Fruit fly (Drosophila melanogaster) whole organism, embryonic: ENCODE measurements around the gene CG42671.

Experiments used
- Atf6 ChIP-seq: fragments of 200-800 bp; sonication (Bioruptor generic); IDR thresholded peaks from 2 replicates; pipeline ENCODE4 v1.3.6; 2022; ENCODE audit warnings: missing biosample characterization, missing genetic modification characterization
- CG12391 ChIP-seq: fragments of 200-800 bp; sonication (Bioruptor generic); optimal IDR thresholded peaks from 3 replicates; lab custom pipeline; 2018; ENCODE audit warnings: missing biosample characterization, mild to moderate bottlenecking, missing genetic modification characterization, moderate library complexity
- CG13287 ChIP-seq: fragments of 200-800 bp; sonication (Bioruptor generic); IDR thresholded peaks from 2 replicates; pipeline ENCODE4 v1.3.6; 2022; ENCODE audit warnings: missing biosample characterization, missing genetic modification characterization; ENCODE audit not compliant: partially characterized antibody
- CG14860 ChIP-seq: fragments of 200-800 bp; sonication (Bioruptor generic); IDR thresholded peaks from 3 replicates; pipeline ENCODE4 v1.3.6; 2022; ENCODE audit warnings: missing biosample characterization, missing genetic modification characterization; ENCODE audit not compliant: partially characterized antibody
- CG15269 ChIP-seq: fragments of 200-800 bp; sonication (Bioruptor generic); optimal IDR thresholded peaks from 2 replicates; lab custom pipeline; 2018; ENCODE audit warnings: missing biosample characterization, mild to moderate bottlenecking, missing genetic modification characterization, moderate library complexity
- CG17186 ChIP-seq: fragments of 200-800 bp; sonication (Bioruptor generic); optimal IDR thresholded peaks from 3 replicates; lab custom pipeline; 2017; ENCODE audit warnings: missing biosample characterization, missing genetic modification reagents, missing genetic modification characterization
- CG17912 ChIP-seq: fragments of 200-800 bp; sonication (Bioruptor generic); optimal IDR thresholded peaks from 2 replicates; lab custom pipeline; 2018; ENCODE audit warnings: missing biosample characterization, mild to moderate bottlenecking, missing genetic modification characterization
- CG31224 ChIP-seq: fragments of 200-800 bp; sonication (Bioruptor generic); IDR thresholded peaks from 2 replicates; pipeline ENCODE4 v1.3.6; 2022; ENCODE audit warnings: missing biosample characterization, missing genetic modification characterization
- CG43689 ChIP-seq: fragments of 200-800 bp; sonication (Bioruptor generic); IDR thresholded peaks from 2 replicates; pipeline ENCODE4 v1.3.6; 2022; ENCODE audit warnings: missing biosample characterization, missing genetic modification characterization
- CG4424 ChIP-seq: fragments of 200-800 bp; sonication (Bioruptor generic); optimal IDR thresholded peaks from 3 replicates; lab custom pipeline; 2016; ENCODE audit warnings: missing biosample characterization, missing genetic modification characterization
- CG4617 ChIP-seq: fragments of 200-800 bp; sonication (Bioruptor generic); optimal IDR thresholded peaks from 3 replicates; lab custom pipeline; 2016; ENCODE audit warnings: missing biosample characterization, missing genetic modification characterization, borderline replicate concordance
- CG6175 ChIP-seq: fragments of 200-800 bp; sonication (Bioruptor generic); IDR thresholded peaks from 3 replicates; pipeline ENCODE4 v1.3.6; 2022; ENCODE audit warnings: missing biosample characterization, missing genetic modification characterization
- CG9797 ChIP-seq: fragments of 200-800 bp; sonication (Bioruptor generic); optimal IDR thresholded peaks from 3 replicates; lab custom pipeline; 2018; ENCODE audit warnings: missing biosample characterization, mild to moderate bottlenecking, missing genetic modification characterization
- CHES-1-like ChIP-seq: fragments of 200-800 bp; sonication (Bioruptor generic); optimal IDR thresholded peaks from 2 replicates; lab custom pipeline; 2016; ENCODE audit warnings: missing biosample characterization, missing genetic modification characterization
- Dbx ChIP-seq: fragments of 200-800 bp; sonication (Bioruptor generic); IDR thresholded peaks from 3 replicates; pipeline ENCODE4 v1.3.6; 2022; ENCODE audit warnings: missing biosample characterization, missing genetic modification characterization
- Dp ChIP-seq: fragments of 200-800 bp; sonication (Bioruptor generic); optimal IDR thresholded peaks from 2 replicates; lab custom pipeline; 2018; ENCODE audit warnings: missing biosample characterization, mild to moderate bottlenecking, missing genetic modification characterization, moderate library complexity
- E2f2 ChIP-seq: fragments of 200-800 bp; sonication (Bioruptor generic); IDR thresholded peaks from 2 replicates; pipeline ENCODE4 v1.3.6; 2022; ENCODE audit warnings: missing biosample characterization, missing genetic modification characterization
- Elba2 ChIP-seq: fragments of 200-800 bp; sonication (Bioruptor generic); optimal IDR thresholded peaks from 3 replicates; lab custom pipeline; 2016; ENCODE audit warnings: missing biosample characterization, missing genetic modification characterization
- Gsc ChIP-seq: fragments of 200-800 bp; sonication (Bioruptor generic); IDR thresholded peaks from 2 replicates; pipeline ENCODE4 v1.3.6; 2022; ENCODE audit warnings: missing biosample characterization, missing genetic modification characterization
- HmgD ChIP-seq: fragments of 200-800 bp; sonication (Bioruptor generic); optimal IDR thresholded peaks from 3 replicates; lab custom pipeline; 2016; ENCODE audit warnings: missing biosample characterization, missing genetic modification characterization
- MBD-R2 ChIP-seq: fragments of 200-800 bp; sonication (Bioruptor generic); IDR thresholded peaks from 2 replicates; pipeline ENCODE4 v1.3.6; 2022; ENCODE audit warnings: missing biosample characterization, missing genetic modification characterization
- MESR4 ChIP-seq: fragments of 200-800 bp; sonication (Bioruptor generic); optimal IDR thresholded peaks from 2 replicates; lab custom pipeline; 2018; ENCODE audit warnings: missing biosample characterization, mild to moderate bottlenecking, missing genetic modification characterization, moderate library complexity
- Med ChIP-seq: fragments of 200-800 bp; sonication (Bioruptor generic); peaks from one replicate; lab custom pipeline; 2016; ENCODE audit warnings: missing biosample characterization, missing genetic modification characterization, mild to moderate bottlenecking, inconsistent platforms, moderate library complexity
- Myb ChIP-seq: fragments of 200-800 bp; sonication (Bioruptor generic); optimal IDR thresholded peaks from 2 replicates; lab custom pipeline; 2016; ENCODE audit warnings: missing biosample characterization, missing genetic modification characterization
- NK7.1 ChIP-seq: fragments of 200-800 bp; sonication (Bioruptor generic); optimal IDR thresholded peaks from 3 replicates; lab custom pipeline; 2016; ENCODE audit warnings: missing biosample characterization, missing genetic modification characterization
- Neu2 ChIP-seq: fragments of 200-800 bp; sonication (Bioruptor generic); optimal IDR thresholded peaks from 3 replicates; lab custom pipeline; 2016; ENCODE audit warnings: missing biosample characterization, missing genetic modification characterization, borderline replicate concordance
- al ChIP-seq: fragments of 200-800 bp; sonication (Bioruptor generic); IDR thresholded peaks from 2 replicates; pipeline ENCODE4 v1.3.6; 2022; ENCODE audit warnings: missing biosample characterization, missing genetic modification characterization
- bbx ChIP-seq: fragments of 200-800 bp; sonication (Bioruptor generic); IDR thresholded peaks from 2 replicates; pipeline ENCODE4 v1.3.6; 2022; ENCODE audit warnings: missing biosample characterization, missing genetic modification characterization; ENCODE audit not compliant: partially characterized antibody
- bcd ChIP-seq: fragments of 200-800 bp; sonication (Bioruptor generic); optimal IDR thresholded peaks from 2 replicates; lab custom pipeline; 2017; ENCODE audit warnings: missing biosample characterization, mild to moderate bottlenecking, missing genetic modification characterization
- cato ChIP-seq: fragments of 200-800 bp; sonication (Bioruptor generic); optimal IDR thresholded peaks from 2 replicates; lab custom pipeline; 2016; ENCODE audit warnings: missing biosample characterization, missing genetic modification characterization, borderline replicate concordance
- crp ChIP-seq, 2 experiments: fragments of 200-800 bp; sonication (Bioruptor generic); optimal IDR thresholded peaks; 2 replicates in 1 of 2; 3 replicates in 1 of 2; lab custom pipeline; 2017; ENCODE audit warnings: missing biosample characterization in 2 of 2, missing genetic modification characterization in 2 of 2, mild to moderate bottlenecking in 1 of 2, moderate library complexity in 1 of 2
- cwo ChIP-seq: fragments of 200-800 bp; sonication (Bioruptor generic); optimal IDR thresholded peaks from 3 replicates; lab custom pipeline; 2017; ENCODE audit warnings: missing biosample characterization, missing genetic modification characterization, mild to moderate bottlenecking, moderate library complexity, missing genetic modification reagents
- eve ChIP-seq, 2 experiments: fragments of >200 bp; optimal IDR thresholded peaks; 2 replicates each; lab custom pipeline; 2017; ENCODE audit warnings: missing biosample characterization in 2 of 2, missing genetic modification characterization in 2 of 2
- gfzf ChIP-seq: fragments of 200-800 bp; sonication (Bioruptor generic); optimal IDR thresholded peaks from 2 replicates; lab custom pipeline; 2016; ENCODE audit warnings: missing biosample characterization, mild to moderate bottlenecking, missing genetic modification characterization, moderate library complexity
- her ChIP-seq: fragments of 200-800 bp; sonication (Bioruptor generic); optimal IDR thresholded peaks from 2 replicates; lab custom pipeline; 2016; ENCODE audit warnings: missing biosample characterization, missing genetic modification characterization
- insv ChIP-seq, 2 experiments: fragments of 200-800 bp; sonication (Bioruptor generic); optimal IDR thresholded peaks; 3 replicates each; lab custom pipeline; 2016 to 2018; ENCODE audit warnings: missing biosample characterization in 2 of 2, missing genetic modification characterization in 2 of 2
- lov ChIP-seq, 2 experiments: fragments of 200-800 bp in 1 of 2; fragments of >200 bp in 1 of 2; sonication (Bioruptor generic) in 1 of 2; IDR thresholded peaks in 1 of 2; optimal IDR thresholded peaks in 1 of 2; 2 replicates in 1 of 2; 3 replicates in 1 of 2; pipeline versions ENCODE4 v1.3.6 to Lab custom; 2017 to 2022; ENCODE audit warnings: missing biosample characterization in 1 of 2, missing genetic modification characterization in 1 of 2
- pzg ChIP-seq: fragments of 200-800 bp; sonication (Bioruptor generic); optimal IDR thresholded peaks from 3 replicates; lab custom pipeline; 2018; ENCODE audit warnings: missing biosample characterization, mild to moderate bottlenecking, missing genetic modification characterization, moderate library complexity
- stwl ChIP-seq: fragments of 200-800 bp; sonication (Bioruptor generic); optimal IDR thresholded peaks from 3 replicates; lab custom pipeline; 2018; ENCODE audit warnings: missing biosample characterization, mild to moderate bottlenecking, missing genetic modification characterization, moderate library complexity
- trh ChIP-seq: fragments of 200-800 bp; sonication (Bioruptor generic); optimal IDR thresholded peaks from 2 replicates; lab custom pipeline; 2016; ENCODE audit warnings: missing biosample characterization, missing genetic modification characterization
- unc-4 ChIP-seq: fragments of 200-800 bp; sonication (Bioruptor generic); IDR thresholded peaks from 2 replicates; pipeline ENCODE4 v1.3.6; 2022; ENCODE audit warnings: missing biosample characterization, missing genetic modification characterization; ENCODE audit not compliant: partially characterized antibody
- zfh1 ChIP-seq: fragments of 200-800 bp; sonication (Bioruptor generic); IDR thresholded peaks from 3 replicates; pipeline ENCODE4 v1.3.6; 2022; ENCODE audit warnings: missing biosample characterization, missing genetic modification characterization

Gene CG42671

DNA sequence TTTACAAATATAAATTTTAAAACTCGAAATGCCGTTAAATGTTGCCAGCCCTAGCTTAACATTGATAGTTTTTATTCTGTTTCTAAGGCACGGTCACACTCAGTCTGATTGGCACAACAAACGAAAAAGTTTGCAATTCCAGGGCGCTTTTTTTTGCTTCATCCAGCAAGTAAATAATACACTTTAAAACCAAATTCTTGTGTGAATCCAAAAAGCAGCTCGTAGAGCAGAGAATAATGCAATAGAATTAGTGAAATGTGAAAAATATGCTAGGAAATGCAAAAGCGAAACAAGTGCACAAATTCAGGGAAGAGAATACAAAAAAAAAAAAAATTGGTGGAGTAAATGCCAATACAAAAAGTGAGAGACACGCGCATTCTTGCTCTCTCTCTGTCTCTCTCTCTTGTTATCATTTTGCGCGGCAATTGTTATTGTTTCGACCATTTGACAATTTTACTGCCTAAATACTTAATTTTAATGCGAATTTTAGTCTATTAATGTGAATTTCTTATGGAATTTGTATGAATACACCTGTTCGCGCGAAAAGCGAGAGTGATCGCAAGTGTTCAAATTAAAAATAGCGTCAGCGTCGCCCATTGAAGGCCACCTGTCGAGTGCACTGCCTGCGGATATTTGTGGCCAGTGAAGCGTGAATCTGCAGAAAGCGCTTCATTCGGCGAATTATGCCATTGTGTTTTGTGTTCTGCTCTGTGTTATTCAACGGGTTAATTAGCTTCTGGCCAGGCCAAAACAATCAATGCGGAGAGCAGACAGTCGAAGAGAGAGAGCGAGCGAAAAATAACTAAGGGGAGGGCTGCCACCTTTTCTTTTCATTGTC lies at the start of gene CG42671 (continued):
- peak; percentile 38 for TF ChIP-seq Med (GFP tag; lab: Kevin White, UChicago)

DNA sequence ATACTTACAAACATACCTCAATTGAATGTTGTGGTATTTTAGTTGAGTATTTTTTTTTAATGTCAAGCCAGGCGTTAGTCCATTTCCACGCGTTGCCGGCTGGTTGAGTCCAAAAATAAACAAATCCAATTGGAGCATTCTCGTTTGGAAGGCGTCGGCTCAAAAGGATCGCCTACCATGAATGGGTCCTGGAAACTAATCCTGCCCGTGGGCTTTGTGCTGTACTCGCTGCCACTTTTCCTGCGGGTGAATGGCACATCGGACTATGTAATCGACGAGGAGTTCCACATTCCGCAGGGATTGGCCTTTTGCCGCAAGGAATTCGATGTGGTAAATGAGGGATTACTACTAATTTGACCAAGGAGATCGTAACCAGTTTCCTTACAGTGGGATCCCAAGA lies 49.4 kb upstream of the CG42671 start, which contains the start of gene Alg10:
Gene Alg10 (plus strand): TSS at position 73 of the 400 bp plus-strand sequence.
- TF ChIP-seq Neu2 (GFP tag; lab: Kevin White, UChicago) = peak; percentile 95
- peak; percentile 30; the same call in 1 of the 2 replicates for TF ChIP-seq E2f2 (GFP tag; lab: Robert Waterston, UW)
- no peak for TF ChIP-seq unc-4 (GFP tag; lab: Robert Waterston, UW)
- peak in 1 of 2 experiments; percentile 51 for TF ChIP-seq crp (GFP tag; optimal IDR thresholded peaks at IDR 0.05; lab: Kevin White, UChicago)
- TF ChIP-seq CG4617 (GFP tag; lab: Kevin White, UChicago) = peak; percentile 7
- TF ChIP-seq pzg (GFP tag; lab: Kevin White, UChicago) = peak; percentile 32
- TF ChIP-seq CG13287 (GFP tag; lab: Robert Waterston, UW) = peak; percentile 33; the same call in 1 of the 2 replicates
- peak; percentile 23 for TF ChIP-seq MESR4 (GFP tag; lab: Kevin White, UChicago)
- TF ChIP-seq eve (GFP tag; optimal IDR thresholded peaks at IDR 0.05; lab: Kevin White, UChicago) = no peak
- TF ChIP-seq gfzf (GFP tag; lab: Kevin White, UChicago) = peak; percentile 77
- TF ChIP-seq CG14860 = no peak
- TF ChIP-seq Elba2 (GFP tag; lab: Kevin White, UChicago) = peak; percentile 38
- 0 out of 2 replicates have a peak, but pooled peaks have one; percentile 22 for TF ChIP-seq CG43689 (GFP tag; lab: Robert Waterston, UW)
- peak; percentile 80 for TF ChIP-seq stwl (tag; lab: Kevin White, UChicago)
- TF ChIP-seq MBD-R2 (GFP tag; lab: Robert Waterston, UW) = peak; percentile 69
- TF ChIP-seq Myb (GFP tag; lab: Kevin White, UChicago) = peak; percentile 34
- peak; percentile 13; the same call in 1 of the 2 replicates for TF ChIP-seq bbx (GFP tag; lab: Robert Waterston, UW)
- TF ChIP-seq Med (GFP tag; lab: Kevin White, UChicago) = peak; percentile 63
- peak in 1 of 2 experiments; percentile 90 for TF ChIP-seq insv (GFP tag; optimal IDR thresholded peaks at IDR 0.05; lab: Kevin White, UChicago)
- TF ChIP-seq zfh1 = no peak
- no peak for TF ChIP-seq trh (GFP tag; lab: Kevin White, UChicago)
- TF ChIP-seq Dp (GFP tag; lab: Kevin White, UChicago) = peak; percentile 24
- TF ChIP-seq CG9797 (GFP tag; lab: Kevin White, UChicago) = peak; percentile 52

DNA sequence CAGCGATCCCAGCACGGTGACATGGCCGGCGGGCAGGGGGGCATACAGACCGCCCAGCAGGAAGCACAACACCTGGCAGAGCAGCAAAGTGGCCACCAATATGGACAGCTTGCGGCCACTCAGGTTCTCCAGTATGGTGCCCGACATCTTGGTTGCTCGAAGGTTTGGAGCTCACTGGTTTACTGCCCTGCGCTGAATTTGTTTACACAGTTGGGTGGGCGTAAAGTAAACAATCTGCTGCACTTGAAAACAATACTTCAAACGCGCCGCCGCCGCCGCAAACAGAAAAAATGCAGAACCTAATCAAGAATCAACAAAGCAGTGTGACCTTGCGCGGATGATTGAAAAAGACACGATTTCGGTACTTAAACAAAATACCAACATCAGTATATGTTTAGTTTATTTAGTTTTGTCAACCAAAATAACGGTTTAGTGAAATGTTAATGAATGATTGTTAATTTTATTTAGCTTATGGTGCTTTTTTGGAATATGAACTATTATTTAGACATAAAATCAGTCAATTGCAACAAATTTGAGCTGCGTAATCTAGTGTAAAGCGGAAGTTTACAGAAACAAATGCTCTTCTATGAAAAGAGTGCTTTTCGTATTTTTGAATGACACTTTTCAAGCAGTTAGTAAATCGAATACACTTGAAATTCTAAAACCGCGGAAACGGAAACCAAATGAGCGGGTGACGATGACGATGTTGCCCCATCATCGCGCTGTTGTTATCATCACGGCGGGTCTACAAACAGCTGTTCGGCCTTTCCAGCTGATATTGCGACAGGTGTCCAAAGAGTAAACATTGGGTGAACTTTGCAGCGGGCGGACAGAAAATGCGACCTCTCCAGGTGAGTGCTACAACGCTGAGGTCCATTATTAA lies 44.8 kb upstream of the CG42671 start, which contains the start of the genes wls and Adck5:
Gene wls (minus strand): TSS at position 327 of the 883 bp plus-strand sequence.
Gene Adck5 (plus strand): TSS at position 519 of the 883 bp plus-strand sequence.
- TF ChIP-seq CG4424 (GFP tag; lab: Kevin White, UChicago) = peak; percentile 38
- peak; percentile 46 for TF ChIP-seq her (GFP tag; lab: Kevin White, UChicago)
- no peak for TF ChIP-seq lov (optimal IDR thresholded peaks at IDR 0.05; lab: Kevin White, UChicago)
- peak; percentile 46; the same call in 1 of the 3 replicates for TF ChIP-seq lov (GFP tag; IDR thresholded peaks at IDR 0.05; lab: Robert Waterston, UW)
- no peak for TF ChIP-seq CG15269 (tag; lab: Kevin White, UChicago)
- 0 out of 2 replicates have a peak, but pooled peaks have one; percentile 26 for TF ChIP-seq Atf6 (GFP tag; lab: Robert Waterston, UW)
- no peak for TF ChIP-seq NK7.1 (GFP tag; lab: Kevin White, UChicago)
- peak; percentile 34 for TF ChIP-seq CG17186 (GFP tag; lab: Kevin White, UChicago)
- no peak for TF ChIP-seq Gsc (GFP tag; lab: Robert Waterston, UW)
- TF ChIP-seq CHES-1-like (GFP tag; lab: Kevin White, UChicago) = peak; percentile 54
- peak; percentile 59 for TF ChIP-seq bcd
- no peak for TF ChIP-seq cwo (GFP tag; lab: Kevin White, UChicago)
- TF ChIP-seq cato (GFP tag; lab: Kevin White, UChicago) = no peak
- peak; percentile 62 for TF ChIP-seq CG12391 (tag; lab: Kevin White, UChicago)
- 0 out of 3 replicates have a peak, but pooled peaks have one; percentile 22 for TF ChIP-seq Dbx
- peak; percentile 45 for TF ChIP-seq CG17912 (GFP tag; lab: Kevin White, UChicago)
- TF ChIP-seq CG9797 (GFP tag; lab: Kevin White, UChicago) = peak; percentile 70
- no peak for TF ChIP-seq al (GFP tag; lab: Robert Waterston, UW)
- no peak for TF ChIP-seq HmgD (GFP tag; lab: Kevin White, UChicago)
- no peak for TF ChIP-seq CG6175 (GFP tag; lab: Robert Waterston, UW)
- TF ChIP-seq CG31224 (GFP tag; lab: Robert Waterston, UW) = no peak
